Fruit fly (Drosophila melanogaster) whole organism, embryonic: Measurements from ENCODE around the gene Etl1.

Source experiments
- Aef1 ChIP-seq: fragments of 200-800 bp; sonication (Bioruptor generic); IDR thresholded peaks from 3 replicates; pipeline ENCODE4 v1.3.6; 2022; ENCODE audit warnings: missing biosample characterization, missing genetic modification characterization
- Awh ChIP-seq: fragments of 200-800 bp; sonication (Bioruptor generic); IDR thresholded peaks from 2 replicates; pipeline ENCODE4, ENCODE4 v1.3.6; 2022; ENCODE audit warnings: missing biosample characterization, missing genetic modification characterization
- CG10267 ChIP-seq: fragments of 200-800 bp; sonication (Bioruptor generic); optimal IDR thresholded peaks from 2 replicates; lab custom pipeline; 2018; ENCODE audit warnings: missing biosample characterization, mild to moderate bottlenecking, missing genetic modification characterization, moderate library complexity
- CG11085 ChIP-seq: fragments of 200-800 bp; sonication (Bioruptor generic); IDR thresholded peaks from 2 replicates; pipeline ENCODE4 v1.3.6; 2022; ENCODE audit warnings: missing biosample characterization, missing genetic modification characterization
- CG11504 ChIP-seq: fragments of 200-800 bp; sonication (Bioruptor generic); optimal IDR thresholded peaks from 3 replicates; lab custom pipeline; 2019; ENCODE audit warnings: missing biosample characterization, mild to moderate bottlenecking, missing genetic modification characterization, moderate library complexity
- CG12299 ChIP-seq: fragments of 200-800 bp; sonication (Bioruptor generic); optimal IDR thresholded peaks from 2 replicates; lab custom pipeline; 2018; ENCODE audit warnings: missing biosample characterization, mild to moderate bottlenecking, missing genetic modification characterization
- CG12391 ChIP-seq: fragments of 200-800 bp; sonication (Bioruptor generic); optimal IDR thresholded peaks from 3 replicates; lab custom pipeline; 2018; ENCODE audit warnings: missing biosample characterization, mild to moderate bottlenecking, missing genetic modification characterization, moderate library complexity
- CG13424 ChIP-seq: fragments of 200-800 bp; sonication (Bioruptor generic); optimal IDR thresholded peaks from 2 replicates; lab custom pipeline; 2019; ENCODE audit warnings: missing biosample characterization, mild to moderate bottlenecking, missing genetic modification characterization, moderate library complexity
- CG17359 ChIP-seq: fragments of 200-800 bp; sonication (Bioruptor generic); optimal IDR thresholded peaks from 3 replicates; lab custom pipeline; 2018; ENCODE audit warnings: missing biosample characterization, mild to moderate bottlenecking, missing genetic modification characterization, moderate library complexity
- CG17912 ChIP-seq: fragments of 200-800 bp; sonication (Bioruptor generic); optimal IDR thresholded peaks from 2 replicates; lab custom pipeline; 2018; ENCODE audit warnings: missing biosample characterization, mild to moderate bottlenecking, missing genetic modification characterization
- CG18764 ChIP-seq: fragments of 200-800 bp; sonication (Bioruptor generic); optimal IDR thresholded peaks from 3 replicates; lab custom pipeline; 2016; ENCODE audit warnings: missing biosample characterization, missing genetic modification characterization
- CG2120 ChIP-seq: fragments of 200-800 bp; sonication (Bioruptor generic); optimal IDR thresholded peaks from 3 replicates; lab custom pipeline; 2016; ENCODE audit warnings: missing biosample characterization, missing genetic modification characterization
- CG2875 ChIP-seq: fragments of 200-800 bp; sonication (Bioruptor generic); optimal IDR thresholded peaks from 2 replicates; lab custom pipeline; 2017; ENCODE audit warnings: missing biosample characterization, mild to moderate bottlenecking, missing genetic modification characterization, missing genetic modification reagents
- CG3065 ChIP-seq: fragments of 200-800 bp; sonication (Bioruptor generic); optimal IDR thresholded peaks from 2 replicates; lab custom pipeline; 2016; ENCODE audit warnings: missing biosample characterization, missing genetic modification characterization
- CG31441 ChIP-seq: fragments of 200-800 bp; sonication (Bioruptor generic); IDR thresholded peaks from 2 replicates; pipeline ENCODE4 v1.3.6; 2022; ENCODE audit warnings: missing biosample characterization, missing genetic modification characterization
- CG32767 ChIP-seq: fragments of 200-800 bp; sonication (Bioruptor generic); IDR thresholded peaks from 2 replicates; pipeline ENCODE4 v1.3.6; 2022; ENCODE audit warnings: missing biosample characterization, missing genetic modification characterization
- CG7271 ChIP-seq: fragments of 200-800 bp; sonication (Bioruptor generic); optimal IDR thresholded peaks from 2 replicates; lab custom pipeline; 2018; ENCODE audit warnings: missing biosample characterization, mild to moderate bottlenecking, missing genetic modification characterization, moderate library complexity
- CG7372 ChIP-seq: fragments of 200-800 bp; sonication (Bioruptor generic); IDR thresholded peaks from 2 replicates; pipeline ENCODE4 v1.3.6; 2022; ENCODE audit warnings: missing biosample characterization, missing genetic modification characterization
- CG8281 ChIP-seq: fragments of 200-800 bp; sonication (Bioruptor generic); optimal IDR thresholded peaks from 2 replicates; lab custom pipeline; 2018; ENCODE audit warnings: missing biosample characterization, mild to moderate bottlenecking, missing genetic modification characterization, moderate library complexity
- Camta ChIP-seq: fragments of 200-800 bp; sonication (Bioruptor generic); optimal IDR thresholded peaks from 2 replicates; lab custom pipeline; 2016; ENCODE audit warnings: missing biosample characterization, missing genetic modification characterization
- CkIIα-i1 ChIP-seq: fragments of 200-800 bp; sonication (Bioruptor generic); IDR thresholded peaks from 2 replicates; pipeline ENCODE4 v1.3.6; 2022; ENCODE audit warnings: missing biosample characterization, missing genetic modification characterization
- Dad ChIP-seq: fragments of 200-800 bp; sonication (Bioruptor generic); optimal IDR thresholded peaks from 3 replicates; lab custom pipeline; 2016; ENCODE audit warnings: missing biosample characterization, missing genetic modification characterization
- Doc3 ChIP-seq: fragments of 200-800 bp; sonication (Bioruptor generic); IDR thresholded peaks from 3 replicates; pipeline ENCODE4 v1.3.6; 2022; ENCODE audit warnings: missing biosample characterization, missing genetic modification characterization; ENCODE audit not compliant: partially characterized antibody
- Fer2 ChIP-seq: fragments of 200-800 bp; sonication (Bioruptor generic); optimal IDR thresholded peaks from 2 replicates; lab custom pipeline; 2018; ENCODE audit warnings: missing biosample characterization, mild to moderate bottlenecking, missing genetic modification characterization, moderate library complexity
- HLH4C ChIP-seq: fragments of 200-800 bp; sonication (Bioruptor generic); IDR thresholded peaks from 3 replicates; pipeline ENCODE4 v1.3.6; 2022; ENCODE audit warnings: missing biosample characterization, missing genetic modification characterization; ENCODE audit not compliant: partially characterized antibody
- Hey ChIP-seq: fragments of 200-800 bp; sonication (Bioruptor generic); optimal IDR thresholded peaks from 3 replicates; lab custom pipeline; 2018; ENCODE audit warnings: missing biosample characterization, mild to moderate bottlenecking, missing genetic modification characterization
- Hr78 ChIP-seq, 2 experiments: fragments of 200-800 bp in 1 of 2; fragments of >200 bp in 1 of 2; sonication (Bioruptor generic) in 1 of 2; optimal IDR thresholded peaks; 2 replicates each; lab custom pipeline; 2017 to 2019; ENCODE audit warnings: missing biosample characterization in 2 of 2, missing genetic modification characterization in 2 of 2, mild to moderate bottlenecking in 1 of 2, moderate library complexity in 1 of 2
- NfI ChIP-seq: fragments of 200-800 bp; sonication (Bioruptor generic); optimal IDR thresholded peaks from 3 replicates; lab custom pipeline; 2018; ENCODE audit warnings: missing biosample characterization, mild to moderate bottlenecking, missing genetic modification characterization, moderate library complexity
- PHDP ChIP-seq: fragments of 200-800 bp; sonication (Bioruptor generic); optimal IDR thresholded peaks from 3 replicates; lab custom pipeline; 2018; ENCODE audit warnings: missing biosample characterization, mild to moderate bottlenecking, missing genetic modification characterization, moderate library complexity
- Rfx ChIP-seq: fragments of 200-800 bp; sonication (Bioruptor generic); IDR thresholded peaks from 2 replicates; pipeline ENCODE4 v1.3.6; 2022; ENCODE audit warnings: missing biosample characterization, missing genetic modification characterization
- Scr ChIP-seq: fragments of 200-800 bp; sonication (Bioruptor generic); IDR thresholded peaks from 2 replicates; pipeline ENCODE4 v1.3.6; 2022; ENCODE audit warnings: missing biosample characterization, missing genetic modification characterization; ENCODE audit not compliant: partially characterized antibody
- aop ChIP-seq: fragments of 200-800 bp; sonication (Bioruptor generic); IDR thresholded peaks from 2 replicates; pipeline ENCODE4 v1.3.6; 2022; ENCODE audit warnings: missing biosample characterization, missing genetic modification characterization
- chn ChIP-seq: fragments of 200-800 bp; sonication (Bioruptor generic); optimal IDR thresholded peaks from 2 replicates; lab custom pipeline; 2016; ENCODE audit warnings: missing biosample characterization, missing genetic modification characterization
- eve ChIP-seq, 2 experiments: fragments of >200 bp; optimal IDR thresholded peaks; 2 replicates each; lab custom pipeline; 2017; ENCODE audit warnings: missing biosample characterization in 2 of 2, missing genetic modification characterization in 2 of 2
- kay ChIP-seq: fragments of 200-800 bp; sonication (Bioruptor generic); optimal IDR thresholded peaks from 2 replicates; lab custom pipeline; 2016; ENCODE audit warnings: missing biosample characterization, missing genetic modification characterization
- klu ChIP-seq: fragments of 200-800 bp; sonication (Bioruptor generic); IDR thresholded peaks from 2 replicates; pipeline ENCODE4 v1.3.6; 2022; ENCODE audit warnings: missing biosample characterization, missing genetic modification characterization
- lmd ChIP-seq: fragments of 200-800 bp; sonication (Bioruptor generic); IDR thresholded peaks from 2 replicates; pipeline ENCODE4 v1.3.6; 2022; ENCODE audit warnings: missing biosample characterization, missing genetic modification characterization
- lola ChIP-seq, 3 experiments: fragments of >200 bp in 2 of 3; fragments of 200-800 bp in 1 of 3; sonication (Bioruptor generic) in 1 of 3; optimal IDR thresholded peaks; 2 replicates each; lab custom pipeline; 2017 to 2019; ENCODE audit warnings: missing biosample characterization in 3 of 3, missing genetic modification characterization in 3 of 3, mild to moderate bottlenecking in 1 of 3, moderate library complexity in 1 of 3
- pan ChIP-seq, 4 experiments: fragments of >200 bp in 3 of 4; fragments of 200-800 bp in 1 of 4; sonication (Bioruptor generic) in 1 of 4; optimal IDR thresholded peaks in 3 of 4; IDR thresholded peaks in 1 of 4; 2 replicates each; pipeline versions ENCODE4 v1.3.6 to Lab custom; 2017 to 2022; ENCODE audit warnings: missing biosample characterization in 2 of 4, missing genetic modification characterization in 2 of 4, mixed read lengths in 1 of 4
- pfk ChIP-seq: fragments of 200-800 bp; sonication (Bioruptor generic); optimal IDR thresholded peaks from 2 replicates; lab custom pipeline; 2018; ENCODE audit warnings: missing biosample characterization, mild to moderate bottlenecking, missing genetic modification characterization, moderate library complexity
- phol ChIP-seq: fragments of 200-800 bp; sonication (Bioruptor generic); optimal IDR thresholded peaks from 3 replicates; lab custom pipeline; 2018; ENCODE audit warnings: missing biosample characterization, mild to moderate bottlenecking, missing genetic modification characterization, moderate library complexity
- pros ChIP-seq: fragments of 200-800 bp; sonication (Bioruptor generic); optimal IDR thresholded peaks from 3 replicates; lab custom pipeline; 2019; ENCODE audit warnings: missing biosample characterization, mild to moderate bottlenecking, missing genetic modification characterization, moderate library complexity
- pzg ChIP-seq: fragments of 200-800 bp; sonication (Bioruptor generic); optimal IDR thresholded peaks from 3 replicates; lab custom pipeline; 2018; ENCODE audit warnings: missing biosample characterization, mild to moderate bottlenecking, missing genetic modification characterization, moderate library complexity
- row ChIP-seq: fragments of 200-800 bp; sonication (Bioruptor generic); IDR thresholded peaks from 3 replicates; pipeline ENCODE4 v1.3.6; 2022; ENCODE audit warnings: missing biosample characterization, missing genetic modification characterization
- tll ChIP-seq, 2 experiments: fragments of 200-800 bp in 1 of 2; fragments of >200 bp in 1 of 2; sonication (Bioruptor generic) in 1 of 2; optimal IDR thresholded peaks; 2 replicates each; lab custom pipeline; 2017 to 2019; ENCODE audit warnings: missing biosample characterization in 2 of 2, missing genetic modification characterization in 2 of 2, mild to moderate bottlenecking in 1 of 2, moderate library complexity in 1 of 2
- tna ChIP-seq: fragments of 200-800 bp; sonication (Bioruptor generic); IDR thresholded peaks from 2 replicates; pipeline ENCODE4 v1.3.6; 2022; ENCODE audit warnings: missing biosample characterization, missing genetic modification characterization; ENCODE audit not compliant: partially characterized antibody
- yki ChIP-seq: fragments of >200 bp; optimal IDR thresholded peaks from 3 replicates; lab custom pipeline; 2018
- zfh2 ChIP-seq: fragments of 200-800 bp; sonication (Bioruptor generic); optimal IDR thresholded peaks from 2 replicates; lab custom pipeline; 2016; ENCODE audit warnings: missing biosample characterization, missing genetic modification characterization

The Etl1 gene

dm6 chr2L:9911783-9912182 lies 625 bp downstream of the Etl1 start (continued):
- TF ChIP-seq row (GFP tag; lab: Robert Waterston, UW) (peak; percentile 81), Camta (GFP tag; lab: Kevin White, UChicago) (peak; percentile 46), phol (tag; lab: Kevin White, UChicago) (peak; percentile 49), CG11504 (tag; lab: Kevin White, UChicago) (peak; percentile 31), NfI (GFP tag; lab: Kevin White, UChicago) (peak; percentile 24), CG2120 (GFP tag; lab: Kevin White, UChicago) (peak; percentile 42), tna (no peak), Rfx (GFP tag; lab: Robert Waterston, UW) (peak; percentile 64), CG2875 (GFP tag; lab: Kevin White, UChicago) (no peak), CG17359 (tag; lab: Kevin White, UChicago) (peak; percentile 39)

DNA sequence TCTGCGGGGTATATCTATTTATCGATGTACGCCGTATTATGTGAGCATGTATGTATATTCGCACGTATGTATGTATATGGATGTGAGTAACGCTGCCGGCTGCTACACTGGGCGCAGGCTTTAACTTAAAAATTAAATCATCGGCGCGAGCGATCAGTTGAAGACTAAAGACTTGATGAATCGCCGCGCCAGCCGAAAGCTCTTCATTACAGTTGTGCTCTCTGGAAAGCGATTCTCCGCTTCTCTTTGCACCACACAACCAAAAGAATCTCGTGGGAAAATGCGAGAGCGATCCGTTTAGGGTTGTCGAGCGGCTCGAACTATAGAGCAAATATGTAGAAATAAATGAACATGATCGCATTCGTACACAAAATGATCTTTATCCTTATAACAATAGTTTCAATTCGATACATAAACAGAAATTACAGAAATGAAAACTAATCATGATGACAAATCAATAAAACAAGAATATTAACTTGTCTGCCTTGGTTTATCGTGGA lies 3.9 kb downstream of the Etl1 start, which contains the start of gene CG13124:
Gene CG13124 (minus strand): TSS at position 166 of the 500 bp plus-strand sequence.
- TF ChIP-seq CG8281 (no peak), Hey (no peak), aop (GFP tag; lab: Robert Waterston, UW) (no peak), CG32767 (GFP tag; lab: Robert Waterston, UW) (0 out of 2 replicates have a peak, but pooled peaks have one; percentile 14), chn (GFP tag; lab: Kevin White, UChicago) (no peak), CG17912 (GFP tag; lab: Kevin White, UChicago) (no peak), Aef1 (GFP tag; lab: Robert Waterston, UW) (no peak), CG3065 (GFP tag; lab: Kevin White, UChicago) (no peak), CkIIα-i1 (GFP tag; lab: Robert Waterston, UW) (no peak), pzg (GFP tag; lab: Kevin White, UChicago) (no peak), eve (GFP tag; optimal IDR thresholded peaks at IDR 0.05; lab: Kevin White, UChicago) (no peak), CG7372 (GFP tag; lab: Robert Waterston, UW) (0 out of 2 replicates have a peak, but pooled peaks have one; percentile 26), lmd (GFP tag; lab: Robert Waterston, UW) (no peak; the same call in 1 of the 2 replicates), CG10267 (tag; lab: Kevin White, UChicago) (peak; percentile 0), pan (optimal IDR thresholded peaks at IDR 0.05; lab: Kevin White, UChicago) (no peak), pan (GFP tag; optimal IDR thresholded peaks at IDR 0.05 in 1 of 2, IDR thresholded peaks at IDR 0.05 in 1 of 2) (peak in 1 of 2 experiments; percentile 21), Doc3 (GFP tag; lab: Robert Waterston, UW) (no peak), yki (lab: Kevin White, UChicago) (no peak), CG12391 (tag; lab: Kevin White, UChicago) (peak; percentile 5), pfk (GFP tag; lab: Kevin White, UChicago) (no peak), zfh2 (GFP tag; lab: Kevin White, UChicago) (no peak), CG13424 (tag; lab: Kevin White, UChicago) (peak; percentile 40), CG31441 (GFP tag; lab: Robert Waterston, UW) (no peak), CG11085 (no peak), Hr78 (GFP tag; optimal IDR thresholded peaks at IDR 0.05; lab: Kevin White, UChicago) (no peak), HLH4C (no peak), Fer2 (tag; lab: Kevin White, UChicago) (no peak), lola (GFP tag; optimal IDR thresholded peaks at IDR 0.05; lab: Kevin White, UChicago) (no peak), kay (GFP tag; lab: Kevin White, UChicago) (peak; percentile 43), Scr (GFP tag; lab: Robert Waterston, UW) (no peak), CG18764 (no peak), PHDP (tag; lab: Kevin White, UChicago) (peak; percentile 50), Awh (GFP tag; lab: Robert Waterston, UW) (no peak), pros (GFP tag; lab: Kevin White, UChicago) (no peak), CG12299 (peak; percentile 8), klu (no peak), CG7271 (no peak), tll (GFP tag; optimal IDR thresholded peaks at IDR 0.05; lab: Kevin White, UChicago) (no peak), Dad (GFP tag; lab: Kevin White, UChicago) (no peak)
